Worm (Caenorhabditis elegans) whole organism, mixed stage, embryonic: Measurements from ENCODE around the gene dhhc-8.

Source experiments
- blmp-1 ChIP-seq: fragments of 150-350 bp; optimal IDR thresholded peaks from 2 replicates; lab custom pipeline; 2014; ENCODE audit warnings: missing biosample characterization, missing genetic modification characterization
- ceh-43 ChIP-seq: fragments of 200-800 bp; sonication (Bioruptor generic); optimal IDR thresholded peaks from 2 replicates; lab custom pipeline; 2018; ENCODE audit warnings: mild to moderate bottlenecking, missing genetic modification characterization, moderate library complexity, missing compliant biosample characterization
- ces-1 ChIP-seq: fragments of 150-350 bp; optimal IDR thresholded peaks from 2 replicates; lab custom pipeline; 2014; ENCODE audit warnings: missing biosample characterization, missing genetic modification reagents, missing genetic modification characterization
- elt-1 ChIP-seq: sonication (generic microtip); optimal IDR thresholded peaks from 2 replicates; lab custom pipeline; 2017; ENCODE audit warnings: missing genetic modification characterization, mild to moderate bottlenecking, missing compliant biosample characterization, antibody characterized with exemption, moderate library complexity, borderline replicate concordance; ENCODE audit not compliant: insufficient read depth
- lsy-2 ChIP-seq: fragments of 150-350 bp; optimal IDR thresholded peaks from 2 replicates; lab custom pipeline; 2014; ENCODE audit warnings: missing biosample characterization, missing genetic modification characterization
- nhr-76 ChIP-seq: sonication (generic microtip); optimal IDR thresholded peaks from 2 replicates; lab custom pipeline; 2017; ENCODE audit warnings: missing biosample characterization, missing genetic modification characterization
- sptf-1 ChIP-seq: sonication (generic microtip); optimal IDR thresholded peaks from 2 replicates; lab custom pipeline; 2017; ENCODE audit warnings: mild to moderate bottlenecking, missing genetic modification characterization, moderate library complexity, missing compliant biosample characterization
- unc-39 ChIP-seq: fragments of 150-350 bp; optimal IDR thresholded peaks from 2 replicates; lab custom pipeline; 2014; ENCODE audit warnings: missing biosample characterization, missing genetic modification characterization
- unc-62 ChIP-seq: fragments of 150-350 bp; optimal IDR thresholded peaks from 2 replicates; lab custom pipeline; 2014; ENCODE audit warnings: missing biosample characterization, missing genetic modification reagents, missing genetic modification characterization
- zip-8 ChIP-seq: fragments of 150-350 bp; optimal IDR thresholded peaks from 2 replicates; lab custom pipeline; 2014; ENCODE audit warnings: missing biosample characterization, missing genetic modification characterization
- ztf-11 ChIP-seq: fragments of 150-350 bp; optimal IDR thresholded peaks from 2 replicates; lab custom pipeline; 2014; ENCODE audit warnings: missing biosample characterization, missing genetic modification characterization

DNA sequence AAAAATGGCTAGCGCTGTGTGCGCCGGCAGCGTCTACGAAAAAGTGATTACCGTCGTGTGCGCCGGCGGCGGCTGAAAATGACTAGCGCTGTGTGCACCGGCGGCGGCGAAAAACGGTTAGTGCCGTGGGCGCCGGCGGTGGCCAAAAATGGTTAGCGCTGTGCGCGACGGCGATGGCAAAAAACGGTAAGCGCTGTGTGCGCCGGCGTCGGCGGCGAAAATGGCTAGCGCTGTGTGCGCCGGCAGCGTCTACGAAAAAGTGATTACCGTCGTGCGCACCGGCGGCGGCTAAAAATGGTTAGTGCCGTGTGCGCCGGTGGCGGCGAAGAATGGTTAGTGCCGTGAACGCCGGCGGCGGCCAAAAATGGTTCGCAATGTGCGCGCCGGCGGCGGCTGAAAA lies 15.1 kb upstream of the dhhc-8 start:
- TF ChIP-seq ces-1 (GFP tag; lab: Kevin White, UChicago) (no peak), nhr-76 (no peak), ceh-43 (GFP tag; lab: Kevin White, UChicago) (no peak), unc-39 (no peak), unc-62 (no peak), zip-8 (tag; lab: Kevin White, UChicago) (no peak), sptf-1 (tag; lab: Kevin White, UChicago) (no peak), elt-1 (tag; lab: Kevin White, UChicago) (no peak), lsy-2 (tag; lab: Kevin White, UChicago) (no peak), ztf-11 (tag; lab: Kevin White, UChicago) (no peak), blmp-1 (tag; lab: Kevin White, UChicago) (no peak)
